Fruit fly (Drosophila melanogaster) whole organism, embryonic: ENCODE data around the gene Spn85F.

Experiments
- Blimp-1 ChIP-seq: fragments of 200-800 bp; sonication (Bioruptor generic); optimal IDR thresholded peaks from 3 replicates; lab custom pipeline; 2018; ENCODE audit warnings: missing biosample characterization, missing genetic modification characterization, mild to moderate bottlenecking, moderate library complexity, missing genetic modification reagents
- CG10209 ChIP-seq: fragments of 200-800 bp; sonication (Bioruptor generic); optimal IDR thresholded peaks from 3 replicates; lab custom pipeline; 2017; ENCODE audit warnings: missing biosample characterization, mild to moderate bottlenecking, missing genetic modification characterization, missing genetic modification reagents
- CG10543 ChIP-seq: fragments of 200-800 bp; sonication (Bioruptor generic); optimal IDR thresholded peaks from 3 replicates; lab custom pipeline; 2017; ENCODE audit warnings: missing biosample characterization, mild to moderate bottlenecking, missing genetic modification characterization, moderate library complexity
- CG10959 ChIP-seq: fragments of 200-800 bp; sonication (Bioruptor generic); IDR thresholded peaks from 2 replicates; pipeline ENCODE4 v1.3.6; 2022; ENCODE audit warnings: missing biosample characterization, missing genetic modification characterization
- CG11696 ChIP-seq: fragments of 200-800 bp; sonication (Bioruptor generic); IDR thresholded peaks from 2 replicates; pipeline ENCODE4 v1.3.6; 2022; ENCODE audit warnings: missing biosample characterization, missing genetic modification characterization
- CG12104 ChIP-seq: fragments of 200-800 bp; sonication (Bioruptor generic); optimal IDR thresholded peaks from 3 replicates; lab custom pipeline; 2016; ENCODE audit warnings: missing biosample characterization, missing genetic modification characterization
- CG13624 ChIP-seq: fragments of 200-800 bp; sonication (Bioruptor generic); optimal IDR thresholded peaks from 2 replicates; lab custom pipeline; 2016; ENCODE audit warnings: missing biosample characterization, missing genetic modification characterization
- CG14441 ChIP-seq: fragments of 200-800 bp; sonication (Bioruptor generic); IDR thresholded peaks from 2 replicates; pipeline ENCODE4 v1.3.6; 2022; ENCODE audit warnings: missing biosample characterization, missing genetic modification characterization
- CG1529 ChIP-seq: fragments of 200-800 bp; sonication (Bioruptor generic); optimal IDR thresholded peaks from 3 replicates; lab custom pipeline; 2018; ENCODE audit warnings: missing biosample characterization, missing genetic modification characterization
- CG1602 ChIP-seq: fragments of 200-800 bp; sonication (Bioruptor generic); optimal IDR thresholded peaks from 3 replicates; lab custom pipeline; 2016; ENCODE audit warnings: missing biosample characterization, missing genetic modification characterization
- CG16813 ChIP-seq: fragments of 200-800 bp; sonication (Bioruptor generic); IDR thresholded peaks from 3 replicates; pipeline ENCODE4 v1.3.6; 2022; ENCODE audit warnings: missing biosample characterization, missing genetic modification characterization; ENCODE audit not compliant: partially characterized antibody
- CG17912 ChIP-seq: fragments of 200-800 bp; sonication (Bioruptor generic); optimal IDR thresholded peaks from 2 replicates; lab custom pipeline; 2018; ENCODE audit warnings: missing biosample characterization, mild to moderate bottlenecking, missing genetic modification characterization
- CG2202 ChIP-seq: fragments of 200-800 bp; sonication (Bioruptor generic); optimal IDR thresholded peaks from 2 replicates; lab custom pipeline; 2018; ENCODE audit warnings: missing biosample characterization, mild to moderate bottlenecking, missing genetic modification characterization
- CG4360 ChIP-seq: fragments of 200-800 bp; sonication (Bioruptor generic); IDR thresholded peaks from 2 replicates; pipeline ENCODE4 v1.3.6; 2022; ENCODE audit warnings: missing biosample characterization, missing genetic modification characterization
- CG4404 ChIP-seq: fragments of 200-800 bp; sonication (Bioruptor generic); IDR thresholded peaks from 2 replicates; pipeline ENCODE4 v1.3.6; 2022; ENCODE audit warnings: missing biosample characterization, missing genetic modification characterization
- CG4617 ChIP-seq: fragments of 200-800 bp; sonication (Bioruptor generic); optimal IDR thresholded peaks from 3 replicates; lab custom pipeline; 2016; ENCODE audit warnings: missing biosample characterization, missing genetic modification characterization, borderline replicate concordance
- CG4854 ChIP-seq: fragments of 200-800 bp; sonication (Bioruptor generic); optimal IDR thresholded peaks from 2 replicates; lab custom pipeline; 2016; ENCODE audit warnings: missing biosample characterization, missing genetic modification characterization, inconsistent platforms
- CG6689 ChIP-seq: fragments of 200-800 bp; sonication (Bioruptor generic); IDR thresholded peaks from 2 replicates; pipeline ENCODE4 v1.3.6; 2022; ENCODE audit warnings: missing biosample characterization, missing genetic modification characterization
- CG7372 ChIP-seq: fragments of 200-800 bp; sonication (Bioruptor generic); IDR thresholded peaks from 2 replicates; pipeline ENCODE4 v1.3.6; 2022; ENCODE audit warnings: missing biosample characterization, missing genetic modification characterization
- CG8359 ChIP-seq: fragments of 200-800 bp; sonication (Bioruptor generic); optimal IDR thresholded peaks from 2 replicates; lab custom pipeline; 2017; ENCODE audit warnings: missing biosample characterization, mild to moderate bottlenecking, missing genetic modification characterization, borderline replicate concordance
- CG8924 ChIP-seq: fragments of 200-800 bp; optimal IDR thresholded peaks from 3 replicates; lab custom pipeline; 2019; ENCODE audit warnings: missing biosample characterization, mild to moderate bottlenecking, missing genetic modification characterization, moderate library complexity
- Dfd ChIP-seq, 2 experiments: fragments of >200 bp; optimal IDR thresholded peaks; 2 replicates each; lab custom pipeline; 2017; ENCODE audit warnings: missing biosample characterization in 2 of 2, missing genetic modification characterization in 2 of 2
- E2f2 ChIP-seq: fragments of 200-800 bp; sonication (Bioruptor generic); IDR thresholded peaks from 2 replicates; pipeline ENCODE4 v1.3.6; 2022; ENCODE audit warnings: missing biosample characterization, missing genetic modification characterization
- Ets97D ChIP-seq: fragments of 200-800 bp; sonication (Bioruptor generic); optimal IDR thresholded peaks from 3 replicates; lab custom pipeline; 2016; ENCODE audit warnings: missing biosample characterization, missing genetic modification characterization
- Fer2 ChIP-seq: fragments of 200-800 bp; sonication (Bioruptor generic); optimal IDR thresholded peaks from 2 replicates; lab custom pipeline; 2018; ENCODE audit warnings: missing biosample characterization, mild to moderate bottlenecking, missing genetic modification characterization, moderate library complexity
- NK7.1 ChIP-seq: fragments of 200-800 bp; sonication (Bioruptor generic); optimal IDR thresholded peaks from 3 replicates; lab custom pipeline; 2016; ENCODE audit warnings: missing biosample characterization, missing genetic modification characterization
- NfI ChIP-seq: fragments of 200-800 bp; sonication (Bioruptor generic); optimal IDR thresholded peaks from 3 replicates; lab custom pipeline; 2018; ENCODE audit warnings: missing biosample characterization, mild to moderate bottlenecking, missing genetic modification characterization, moderate library complexity
- Poxn ChIP-seq: fragments of 200-800 bp; sonication (Bioruptor generic); IDR thresholded peaks from 2 replicates; pipeline ENCODE4 v1.3.6; 2022; ENCODE audit warnings: missing biosample characterization, missing genetic modification characterization
- Sin3A ChIP-seq: fragments of >200 bp; optimal IDR thresholded peaks from 2 replicates; lab custom pipeline; 2018
- Six4 ChIP-seq: fragments of 200-800 bp; sonication (Bioruptor generic); optimal IDR thresholded peaks from 2 replicates; lab custom pipeline; 2016; ENCODE audit warnings: missing biosample characterization, missing genetic modification characterization
- Xrp1 ChIP-seq: fragments of 200-800 bp; sonication (Bioruptor generic); IDR thresholded peaks from 2 replicates; pipeline ENCODE4 v1.3.6; 2022; ENCODE audit warnings: missing biosample characterization, missing genetic modification characterization
- fru ChIP-seq: fragments of >200 bp; optimal IDR thresholded peaks from 2 replicates; lab custom pipeline; 2017
- grau ChIP-seq: fragments of 200-800 bp; optimal IDR thresholded peaks from 3 replicates; lab custom pipeline; 2019; ENCODE audit warnings: missing biosample characterization, mild to moderate bottlenecking, missing genetic modification characterization, moderate library complexity
- grn ChIP-seq: fragments of 200-800 bp; sonication (Bioruptor generic); optimal IDR thresholded peaks from 3 replicates; lab custom pipeline; 2017; ENCODE audit warnings: missing biosample characterization, missing genetic modification characterization
- hbn ChIP-seq: fragments of 200-800 bp; sonication (Bioruptor generic); IDR thresholded peaks from 2 replicates; pipeline ENCODE4 v1.3.6; 2022; ENCODE audit warnings: missing biosample characterization, missing genetic modification characterization; ENCODE audit not compliant: partially characterized antibody
- her ChIP-seq: fragments of 200-800 bp; sonication (Bioruptor generic); optimal IDR thresholded peaks from 2 replicates; lab custom pipeline; 2016; ENCODE audit warnings: missing biosample characterization, missing genetic modification characterization
- ken ChIP-seq: fragments of 200-800 bp; sonication (Bioruptor generic); IDR thresholded peaks from 3 replicates; pipeline ENCODE4 v1.3.6; 2022; ENCODE audit warnings: missing biosample characterization, missing genetic modification characterization
- mam ChIP-seq: fragments of 200-800 bp; sonication (Bioruptor generic); optimal IDR thresholded peaks from 3 replicates; lab custom pipeline; 2016; ENCODE audit warnings: missing biosample characterization, missing genetic modification characterization
- nom ChIP-seq: fragments of 200-800 bp; sonication (Bioruptor generic); optimal IDR thresholded peaks from 2 replicates; lab custom pipeline; 2017; ENCODE audit warnings: missing biosample characterization, missing genetic modification characterization, mild to moderate bottlenecking, moderate library complexity, missing genetic modification reagents
- phol ChIP-seq: fragments of 200-800 bp; sonication (Bioruptor generic); optimal IDR thresholded peaks from 3 replicates; lab custom pipeline; 2018; ENCODE audit warnings: missing biosample characterization, mild to moderate bottlenecking, missing genetic modification characterization, moderate library complexity
- pros ChIP-seq: fragments of 200-800 bp; sonication (Bioruptor generic); optimal IDR thresholded peaks from 3 replicates; lab custom pipeline; 2019; ENCODE audit warnings: missing biosample characterization, mild to moderate bottlenecking, missing genetic modification characterization, moderate library complexity
- psq ChIP-seq: fragments of 200-800 bp; sonication (Bioruptor generic); optimal IDR thresholded peaks from 2 replicates; lab custom pipeline; 2017; ENCODE audit warnings: missing biosample characterization, missing genetic modification characterization
- seq ChIP-seq: fragments of 200-800 bp; sonication (Bioruptor generic); IDR thresholded peaks from 2 replicates; pipeline ENCODE4 v1.3.6; 2022; ENCODE audit warnings: missing biosample characterization, missing genetic modification characterization
- slp2 ChIP-seq: fragments of 200-800 bp; sonication (Bioruptor generic); optimal IDR thresholded peaks from 2 replicates; lab custom pipeline; 2016; ENCODE audit warnings: missing biosample characterization, missing genetic modification characterization
- sug ChIP-seq: fragments of 200-800 bp; optimal IDR thresholded peaks from 2 replicates; lab custom pipeline; 2019; ENCODE audit warnings: missing biosample characterization, mild to moderate bottlenecking, missing genetic modification characterization, moderate library complexity
- tap ChIP-seq: fragments of 200-800 bp; optimal IDR thresholded peaks from 3 replicates; lab custom pipeline; 2019; ENCODE audit warnings: missing biosample characterization, mild to moderate bottlenecking, missing genetic modification characterization, moderate library complexity
- tin ChIP-seq: fragments of 200-800 bp; sonication (Bioruptor generic); optimal IDR thresholded peaks from 3 replicates; lab custom pipeline; 2016; ENCODE audit warnings: missing biosample characterization, missing genetic modification characterization
- tll ChIP-seq, 2 experiments: fragments of 200-800 bp in 1 of 2; fragments of >200 bp in 1 of 2; sonication (Bioruptor generic) in 1 of 2; optimal IDR thresholded peaks; 2 replicates each; lab custom pipeline; 2017 to 2019; ENCODE audit warnings: missing biosample characterization in 2 of 2, missing genetic modification characterization in 2 of 2, mild to moderate bottlenecking in 1 of 2, moderate library complexity in 1 of 2
- ttk ChIP-seq: fragments of 200-800 bp; sonication (Bioruptor generic); IDR thresholded peaks from 2 replicates; pipeline ENCODE4 v2.1.2; 2022; ENCODE audit warnings: missing biosample characterization, missing genetic modification characterization
- tup ChIP-seq: fragments of 200-800 bp; sonication (Bioruptor generic); optimal IDR thresholded peaks from 2 replicates; lab custom pipeline; 2016; ENCODE audit warnings: missing biosample characterization, mild to moderate bottlenecking, missing genetic modification characterization, moderate library complexity

Spn85F gene

DNA sequence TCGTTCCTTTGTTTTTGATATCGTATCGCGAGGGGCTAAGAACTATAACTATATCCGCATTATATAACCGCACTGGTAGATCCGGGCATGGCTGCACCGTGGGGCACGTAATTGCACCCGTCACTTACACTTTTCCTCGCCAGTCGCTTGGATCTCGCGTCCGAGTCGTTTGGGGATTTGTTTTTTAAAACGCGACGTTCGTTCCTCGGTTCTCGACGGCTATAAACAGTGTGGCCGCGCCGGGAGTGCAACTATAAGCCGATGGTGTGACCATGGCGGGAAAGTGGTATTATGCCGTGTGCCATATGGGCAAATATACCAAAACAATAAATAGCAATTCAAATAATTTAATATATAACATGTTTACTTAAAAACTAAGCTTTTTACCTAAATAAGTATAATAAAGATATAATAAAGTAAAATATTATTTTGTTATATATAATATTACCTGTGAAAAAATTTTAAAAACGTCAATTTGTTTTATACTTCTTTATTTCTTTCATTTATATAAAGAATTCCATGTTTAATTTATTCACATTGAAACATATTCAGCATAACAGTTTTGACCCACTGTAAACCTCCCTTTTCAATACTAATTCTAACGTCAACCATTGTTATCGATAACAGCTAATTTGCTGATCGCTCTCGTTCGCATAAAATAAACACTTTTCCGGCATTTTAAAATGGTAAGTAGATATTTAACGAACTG is 45.9 kb downstream of the Spn85F start, which contains the start of the genes Mical and CG3909 (continued):
- peak; percentile 15 for TF ChIP-seq CG1529 (GFP tag; lab: Kevin White, UChicago)
- peak; percentile 34 for TF ChIP-seq CG4617 (GFP tag; lab: Kevin White, UChicago)
- no peak for TF ChIP-seq CG17912 (GFP tag; lab: Kevin White, UChicago)
- TF ChIP-seq CG10209 (GFP tag; lab: Kevin White, UChicago): peak; percentile 76
- TF ChIP-seq Six4 (GFP tag; lab: Kevin White, UChicago): peak; percentile 84
- TF ChIP-seq CG2202 (tag; lab: Kevin White, UChicago): peak; percentile 13
- TF ChIP-seq CG14441 (GFP tag; lab: Robert Waterston, UW): peak; percentile 86
- peak; percentile 72 for TF ChIP-seq Blimp-1 (GFP tag; lab: Kevin White, UChicago)
- TF ChIP-seq pros: no peak
- TF ChIP-seq CG4854 (GFP tag; lab: Kevin White, UChicago): peak; percentile 7
- TF ChIP-seq CG16813: 0 out of 3 replicates have a peak, but pooled peaks have one; percentile 44
- peak; percentile 75 for TF ChIP-seq tin (GFP tag; lab: Kevin White, UChicago)
- TF ChIP-seq Xrp1 (GFP tag; lab: Robert Waterston, UW): peak; percentile 89
- TF ChIP-seq nom (GFP tag; lab: Kevin White, UChicago): peak; percentile 49
- TF ChIP-seq fru (lab: Kevin White, UChicago): no peak
- peak; percentile 87 for TF ChIP-seq sug (tag; lab: Kevin White, UChicago)
- TF ChIP-seq CG13624 (GFP tag; lab: Kevin White, UChicago): peak; percentile 27
- no peak for TF ChIP-seq Sin3A (lab: Kevin White, UChicago)
- TF ChIP-seq CG7372 (GFP tag; lab: Robert Waterston, UW): peak; percentile 89
- TF ChIP-seq E2f2 (GFP tag; lab: Robert Waterston, UW): peak; percentile 70
- peak; percentile 45 for TF ChIP-seq CG8359 (GFP tag; lab: Kevin White, UChicago)
- peak in 1 of 2 experiments; percentile 12 for TF ChIP-seq tll (GFP tag; optimal IDR thresholded peaks at IDR 0.05; lab: Kevin White, UChicago)
- TF ChIP-seq NfI: peak; percentile 75
- TF ChIP-seq CG4404 (GFP tag; lab: Robert Waterston, UW): peak; percentile 52; the same call in 1 of the 2 replicates
- TF ChIP-seq CG12104 (GFP tag; lab: Kevin White, UChicago): peak; percentile 80
- TF ChIP-seq slp2 (GFP tag; lab: Kevin White, UChicago): no peak
- peak; percentile 75 for TF ChIP-seq CG11696 (GFP tag; lab: Robert Waterston, UW)
- peak; percentile 90 for TF ChIP-seq CG6689 (GFP tag; lab: Robert Waterston, UW)
- TF ChIP-seq mam (GFP tag; lab: Kevin White, UChicago): peak; percentile 65
- peak; percentile 86 for TF ChIP-seq ttk (GFP tag; lab: Robert Waterston, UW)
- peak; percentile 48 for TF ChIP-seq CG10543 (GFP tag; lab: Kevin White, UChicago)
- peak; percentile 92 for TF ChIP-seq CG8924 (tag; lab: Kevin White, UChicago)
- TF ChIP-seq seq: peak; percentile 83
- TF ChIP-seq her: no peak
- TF ChIP-seq psq (GFP tag; lab: Kevin White, UChicago): peak; percentile 69
- no peak for TF ChIP-seq Dfd (GFP tag; optimal IDR thresholded peaks at IDR 0.05; lab: Kevin White, UChicago)
- TF ChIP-seq grn (GFP tag; lab: Kevin White, UChicago): no peak
- no peak for TF ChIP-seq Poxn
- TF ChIP-seq phol (tag; lab: Kevin White, UChicago): peak; percentile 92
- peak; percentile 83 for TF ChIP-seq CG1602
- peak; percentile 83 for TF ChIP-seq Fer2
- no peak for TF ChIP-seq tup
- TF ChIP-seq tap (tag; lab: Kevin White, UChicago): peak; percentile 85
- peak; percentile 72 for TF ChIP-seq CG10959 (GFP tag; lab: Robert Waterston, UW)
- TF ChIP-seq hbn: peak; percentile 21; the same call in 1 of the 2 replicates
- TF ChIP-seq grau (tag; lab: Kevin White, UChicago): peak; percentile 90
- peak; percentile 84 for TF ChIP-seq ken (GFP tag; lab: Robert Waterston, UW)
- peak; percentile 37 for TF ChIP-seq Ets97D (GFP tag; lab: Kevin White, UChicago)
- no peak for TF ChIP-seq NK7.1 (GFP tag; lab: Kevin White, UChicago)
- TF ChIP-seq CG4360 (GFP tag; lab: Robert Waterston, UW): no peak
